Fruit fly (Drosophila melanogaster) whole organism, pupa: ENCODE results near the gene RhoGEF4.

Experiments used
- CG10348 ChIP-seq: fragments of 200-800 bp; sonication (Bioruptor generic); IDR thresholded peaks from 2 replicates; pipeline ENCODE4 v1.3.6; 2022; ENCODE audit warnings: missing biosample characterization, missing genetic modification characterization
- CG8301 ChIP-seq: fragments of 200-800 bp; sonication (Bioruptor generic); optimal IDR thresholded peaks from 2 replicates; lab custom pipeline; 2018; ENCODE audit warnings: missing biosample characterization, mild to moderate bottlenecking, missing genetic modification characterization
- EcR ChIP-seq: fragments of 200-800 bp; sonication (Bioruptor generic); optimal IDR thresholded peaks from 3 replicates; lab custom pipeline; 2019; ENCODE audit warnings: missing biosample characterization, missing genetic modification characterization, mild to moderate bottlenecking, moderate library complexity, missing genetic modification reagents
- gl ChIP-seq: fragments of 200-800 bp; sonication (Bioruptor generic); optimal IDR thresholded peaks from 2 replicates; lab custom pipeline; 2018; ENCODE audit warnings: missing biosample characterization, mild to moderate bottlenecking, missing genetic modification characterization

DNA sequence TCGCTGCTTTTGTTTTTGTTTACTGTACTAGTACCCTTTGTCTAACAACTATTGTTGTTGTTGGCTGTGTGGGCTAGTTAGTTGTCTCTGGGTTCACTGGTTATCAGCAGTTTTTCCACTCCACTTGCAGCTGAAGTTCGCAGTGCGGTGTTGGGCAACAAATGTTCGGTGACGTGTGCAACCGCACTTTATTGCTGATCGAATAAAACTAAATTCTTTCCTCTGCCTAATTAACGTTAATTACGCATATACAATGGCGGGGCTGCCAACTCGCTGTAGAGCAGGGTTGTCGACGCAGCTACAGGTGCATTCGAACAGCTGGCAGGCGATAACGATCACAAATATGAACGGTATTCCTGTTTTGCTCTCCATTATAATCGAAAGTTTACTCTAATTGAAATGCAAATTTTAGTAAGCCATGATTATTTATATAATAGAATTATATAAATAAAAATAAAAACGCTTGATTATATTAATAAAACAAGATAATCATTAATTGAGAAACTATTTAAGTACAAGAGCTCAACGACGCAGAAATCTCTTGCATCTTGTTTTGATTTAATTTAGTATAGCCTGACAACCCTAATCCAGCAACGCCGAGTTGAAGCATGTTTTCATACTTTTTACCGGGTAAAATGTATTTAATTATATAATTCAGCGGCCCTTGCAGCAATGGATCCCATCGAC, 5.5 kb upstream of the RhoGEF4 start, which contains the start of the genes mrva, CG42307 and mus312:
- TF ChIP-seq EcR (GFP tag; lab: Kevin White, UChicago) (peak; percentile 70), CG10348 (GFP tag; lab: Robert Waterston, UW) (no peak), CG8301 (no peak), gl (no peak)
